Worm (Caenorhabditis elegans) whole organism, midembryonic: ENCODE measurements around the gene gpd-3.

Experiments used
- flt-1 ChIP-seq: fragments of 200-800 bp; sonication (Bioruptor generic); IDR thresholded peaks from 2 replicates; pipeline ENCODE4 v1.3.6; 2022; ENCODE audit warnings: missing genetic modification characterization, missing compliant biosample characterization
- klf-2 ChIP-seq: fragments of 200-800 bp; sonication (Bioruptor generic); conservative IDR thresholded peaks from 2 replicates; pipeline ENCODE4 v1.3.6; 2022; ENCODE audit warnings: missing genetic modification reagents, missing genetic modification characterization, missing compliant biosample characterization
- med-1 ChIP-seq: sonication (generic microtip); optimal IDR thresholded peaks from 2 replicates; lab custom pipeline; 2017; ENCODE audit warnings: missing genetic modification characterization, mild to moderate bottlenecking, missing compliant biosample characterization, antibody characterized with exemption, missing genetic modification reagents; ENCODE audit not compliant: insufficient read depth
- ref-1 ChIP-seq: fragments of 200-800 bp; sonication (Bioruptor generic); conservative IDR thresholded peaks from 2 replicates; pipeline ENCODE4 v1.3.6; 2022; ENCODE audit warnings: missing genetic modification reagents, missing genetic modification characterization, missing compliant biosample characterization
- tab-1 ChIP-seq: fragments of 200-800 bp; sonication (Bioruptor generic); IDR thresholded peaks from 2 replicates; pipeline ENCODE4 v1.3.6; 2022; ENCODE audit warnings: missing genetic modification characterization, missing compliant biosample characterization
- ztf-23 ChIP-seq: fragments of 200-800 bp; sonication (Bioruptor generic); IDR thresholded peaks from 2 replicates; pipeline ENCODE4 v1.3.6; 2022; ENCODE audit warnings: missing genetic modification reagents, missing genetic modification characterization, missing compliant biosample characterization
- ztf-29 ChIP-seq: fragments of 200-800 bp; sonication (Bioruptor generic); IDR thresholded peaks from 2 replicates; pipeline ENCODE4 v1.3.6; 2022; ENCODE audit warnings: missing genetic modification reagents, missing genetic modification characterization, missing compliant biosample characterization

ce11 chrX:3135186-3135585 is 22.0 kb upstream of the gpd-3 start, which contains the start of gene K10B3.1:
- TF ChIP-seq ztf-29 (GFP tag; lab: Robert Waterston, UW) (no peak), med-1 (GFP tag; lab: Kevin White, UChicago) (no peak), ztf-23 (no peak), ref-1 (no peak), flt-1 (GFP tag; lab: Robert Waterston, UW) (no peak), tab-1 (GFP tag; lab: Robert Waterston, UW) (no peak), klf-2 (no peak)
